Fruit fly (Drosophila melanogaster): ENCODE data around the gene CG33178.

Gene CG33178

dm6 chrX:15042499-15042898 is 40.1 kb upstream of the CG33178 start (continued):
- TF ChIP-seq CG6792 (GFP tag; optimal IDR thresholded peaks at IDR 0.05), result no peak
- TF ChIP-seq fd85E (GFP tag; optimal IDR thresholded peaks at IDR 0.05), result no peak
- TF ChIP-seq CG8632 (GFP tag; optimal IDR thresholded peaks at IDR 0.05), result no peak
- peak; percentile 33 for TF ChIP-seq Met (GFP tag; optimal IDR thresholded peaks at IDR 0.05)
- peak; percentile 76 for TF ChIP-seq svp (GFP tag)
- TF ChIP-seq CG11294 (GFP tag; IDR thresholded peaks at IDR 0.05), result peak; percentile 34; the same call in 1 of the 2 replicates
- TF ChIP-seq CG6808 (GFP tag; optimal IDR thresholded peaks at IDR 0.05), result no peak
- no peak for TF ChIP-seq fkh (GFP tag; optimal IDR thresholded peaks at IDR 0.05)
- TF ChIP-seq CG11762 (GFP tag; optimal IDR thresholded peaks at IDR 0.05; ENCODE audit: insufficient read depth), result no peak
- 0 out of 3 replicates have a peak, but pooled peaks have one; percentile 33 for TF ChIP-seq CG8119 (GFP tag; IDR thresholded peaks at IDR 0.05)
- TF ChIP-seq achi (GFP tag; optimal IDR thresholded peaks at IDR 0.05), result peak; percentile 36

DNA sequence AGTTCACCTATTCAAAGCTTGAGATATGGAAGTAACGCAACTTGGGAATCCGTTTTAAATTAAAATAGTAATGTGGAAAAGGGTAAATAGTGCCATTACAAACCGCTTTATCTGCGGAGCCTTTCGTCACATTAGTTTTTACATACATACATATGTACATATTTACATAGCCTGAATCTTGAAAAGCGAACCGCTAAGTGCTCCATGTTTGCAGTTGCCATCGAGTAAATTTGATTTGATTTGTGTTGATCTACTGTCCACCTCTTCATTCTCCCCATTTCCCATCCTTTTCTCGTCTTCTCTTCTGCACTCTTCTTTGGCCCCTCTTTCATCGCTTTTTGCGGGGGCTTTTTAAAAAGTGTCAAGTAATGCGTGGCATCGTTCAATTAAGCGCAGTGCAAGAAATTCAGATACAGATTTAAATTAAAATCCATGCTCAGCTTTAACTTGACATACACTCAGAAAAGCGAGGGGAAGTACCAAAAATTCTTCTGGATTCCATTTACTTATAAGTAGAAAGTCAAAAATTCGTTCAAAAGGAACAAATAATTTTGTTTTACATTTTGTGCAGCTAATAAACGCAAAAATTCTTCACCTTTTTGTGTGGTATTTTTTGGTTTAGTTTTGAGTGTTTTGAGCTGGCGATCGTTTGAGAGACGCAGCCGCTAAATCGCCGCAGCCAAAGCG is 39.5 kb upstream of the CG33178 start:
- TF ChIP-seq CG10669 (GFP tag; optimal IDR thresholded peaks at IDR 0.05) (peak; percentile 67), Hr38 (GFP tag; optimal IDR thresholded peaks at IDR 0.05) (no peak), Gug (GFP tag; IDR thresholded peaks at IDR 0.05) (peak; percentile 87), CG6808 (GFP tag; optimal IDR thresholded peaks at IDR 0.05) (no peak), CG11294 (GFP tag; IDR thresholded peaks at IDR 0.05) (peak; percentile 77), CG6854 (GFP tag; optimal IDR thresholded peaks at IDR 0.05) (no peak), CG8119 (GFP tag; IDR thresholded peaks at IDR 0.05) (peak; percentile 89), CG7368 (GFP tag; optimal IDR thresholded peaks at IDR 0.05) (peak; percentile 70), CG6276 (GFP tag; optimal IDR thresholded peaks at IDR 0.05) (peak; percentile 79), CG15336 (GFP tag; IDR thresholded peaks at IDR 0.05) (peak; percentile 93), CG8632 (GFP tag; optimal IDR thresholded peaks at IDR 0.05) (peak; percentile 78), Eip78C (GFP tag) (peak; percentile 94), Sox102F (GFP tag; optimal IDR thresholded peaks at IDR 0.05) (peak; percentile 80), Sox14 (GFP tag; optimal IDR thresholded peaks at IDR 0.05) (peak; percentile 85), CG4318 (GFP tag; optimal IDR thresholded peaks at IDR 0.05) (peak; percentile 57), lz (GFP tag; optimal IDR thresholded peaks at IDR 0.05) (peak; percentile 77), CG3032 (tag; optimal IDR thresholded peaks at IDR 0.05) (peak; percentile 52), dsx (GFP tag; optimal IDR thresholded peaks at IDR 0.05; ENCODE audit: poor library complexity, severe bottlenecking) (peak; percentile 40), OdsH (GFP tag; optimal IDR thresholded peaks at IDR 0.05) (peak; percentile 82), CG3919 (GFP tag; optimal IDR thresholded peaks at IDR 0.05) (peak; percentile 85), salr (GFP tag; optimal IDR thresholded peaks at IDR 0.05) (peak; percentile 13 to 60), CG31627 (GFP tag; optimal IDR thresholded peaks at IDR 0.05) (peak; percentile 82), fd59A (GFP tag; optimal IDR thresholded peaks at IDR 0.05) (no peak), Eip75B (GFP tag; optimal IDR thresholded peaks at IDR 0.05) (peak; percentile 80), cyc (GFP tag; optimal IDR thresholded peaks at IDR 0.05) (peak; percentile 84), CG6163 (GFP tag; IDR thresholded peaks at IDR 0.05) (peak; percentile 94), Lpt (GFP tag; optimal IDR thresholded peaks at IDR 0.05) (peak; percentile 73), CG34406 (GFP tag; optimal IDR thresholded peaks at IDR 0.05) (peak; percentile 74), CG6792 (GFP tag; optimal IDR thresholded peaks at IDR 0.05) (peak; percentile 82), acj6 (GFP tag; optimal IDR thresholded peaks at IDR 0.05) (peak; percentile 80), achi (GFP tag; optimal IDR thresholded peaks at IDR 0.05) (peak; percentile 77), CG16779 (tag; optimal IDR thresholded peaks at IDR 0.05) (peak; percentile 63), eg (GFP tag; IDR thresholded peaks at IDR 0.05) (peak; percentile 95), Ets21C (GFP tag; optimal IDR thresholded peaks at IDR 0.05) (peak; percentile 67), Hr39 (GFP tag; optimal IDR thresholded peaks at IDR 0.05) (peak; percentile 88), CG9139 (GFP tag; optimal IDR thresholded peaks at IDR 0.05) (peak; percentile 12), CG8319 (GFP tag; optimal IDR thresholded peaks at IDR 0.05) (peak; percentile 12), esn (GFP tag; optimal IDR thresholded peaks at IDR 0.05) (peak; percentile 87), svp (GFP tag) (peak; percentile 89), CG10631 (GFP tag; optimal IDR thresholded peaks at IDR 0.05) (peak; percentile 73), dac (GFP tag; optimal IDR thresholded peaks at IDR 0.05) (peak; percentile 50), Smox (GFP tag; optimal IDR thresholded peaks at IDR 0.05) (peak; percentile 81), Eip93F (GFP tag; optimal IDR thresholded peaks at IDR 0.05) (peak; percentile 68), Ets96B (tag; optimal IDR thresholded peaks at IDR 0.05) (peak; percentile 74)
